Worm (Caenorhabditis elegans): ENCODE data around the gene F10E7.5.

DNA sequence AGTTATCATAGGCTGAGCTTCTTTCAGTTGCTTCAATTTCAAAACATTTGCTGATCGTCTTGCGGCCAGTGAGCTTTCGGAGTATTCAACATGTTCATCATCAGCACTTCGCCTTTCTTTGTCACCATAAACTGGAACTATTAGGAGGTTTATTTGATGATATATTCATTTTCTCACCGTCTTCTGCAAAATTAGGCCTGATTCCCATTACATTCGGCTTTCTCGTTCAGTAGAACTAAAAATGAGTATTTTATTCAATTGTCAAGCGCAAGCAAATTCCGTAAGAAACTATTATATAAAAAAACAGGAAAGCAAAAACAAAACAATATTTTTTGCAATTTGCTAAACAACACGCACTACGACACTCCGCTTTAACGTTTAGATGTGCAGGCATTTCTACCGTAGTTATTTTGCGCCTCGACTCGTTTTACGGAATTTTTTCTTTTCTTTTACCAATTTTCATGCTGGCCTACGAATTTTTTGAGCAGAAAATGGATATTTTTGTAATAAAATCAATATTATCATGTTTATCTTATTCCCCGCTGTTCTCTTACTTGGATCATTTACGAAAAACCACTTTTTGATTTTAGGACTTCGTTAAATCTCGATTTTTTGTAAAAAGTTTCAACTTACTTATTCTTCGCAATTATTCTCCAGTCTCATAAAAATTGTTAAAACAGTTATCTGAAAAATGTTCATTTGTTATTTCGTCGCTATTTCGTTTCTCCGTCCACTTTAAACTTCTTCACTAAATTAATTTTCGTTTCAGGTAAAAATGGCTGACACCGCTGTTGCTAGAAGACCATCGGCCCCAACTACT is 6.8 kb upstream of the F10E7.5 start, which contains the start of the genes farl-11 and rpl-33:
- TF ChIP-seq pes-1 (GFP tag; IDR thresholded peaks at IDR 0.05) (no peak), tra-4 (tag; optimal IDR thresholded peaks at IDR 0.05) (no peak), ama-1 (optimal IDR thresholded peaks at IDR 0.05) (no peak), ceh-36 (tag; optimal IDR thresholded peaks at IDR 0.05) (no peak), F13C5.2 (tag; optimal IDR thresholded peaks at IDR 0.05) (peak; percentile 51), flt-1 (GFP tag; IDR thresholded peaks at IDR 0.05) (0 out of 2 replicates have a peak, but pooled peaks have one; percentile 27), hnd-1 (tag; optimal IDR thresholded peaks at IDR 0.05) (no peak), hmg-4 (GFP tag; optimal IDR thresholded peaks at IDR 0.05) (no peak), B0310.2 (tag; optimal IDR thresholded peaks at IDR 0.05) (no peak), hmbx-1 (tag; optimal IDR thresholded peaks at IDR 0.05) (no peak), aly-1 (tag; optimal IDR thresholded peaks at IDR 0.05) (no peak), scrt-1 (GFP tag; IDR thresholded peaks at IDR 0.05) (no peak), ets-7 (tag; optimal IDR thresholded peaks at IDR 0.05) (no peak)

All from whole organism, early embryonic.